Worm (Caenorhabditis elegans): ENCODE measurements around the gene C17A2.2.

- TF ChIP-seq sea-2 (GFP tag; IDR thresholded peaks at IDR 0.05) (no peak), C06A6.2 (GFP tag; conservative IDR thresholded peaks at IDR 0.05) (no peak), efl-1 (GFP tag; optimal IDR thresholded peaks at IDR 0.05) (no peak), unc-62 (GFP tag; optimal IDR thresholded peaks at IDR 0.05) (no peak), ztf-6 (GFP tag; IDR thresholded peaks at IDR 0.05) (no peak), athp-1 (tag; optimal IDR thresholded peaks at IDR 0.05) (no peak), egl-44 (GFP tag; IDR thresholded peaks at IDR 0.05) (no peak), pha-4 (tag; optimal IDR thresholded peaks at IDR 0.05) (no peak), let-607 (tag; optimal IDR thresholded peaks at IDR 0.05) (no peak), nhr-90 (tag; optimal IDR thresholded peaks at IDR 0.05) (no peak), egrh-3 (GFP tag; IDR thresholded peaks at IDR 0.05) (no peak)
These were observed 47.8 kb downstream of the C17A2.2 start for ce11 chrII:3893911-3894310.

All from whole organism, young adult.